Worm (Caenorhabditis elegans): ENCODE results near the gene srx-34.

DNA sequence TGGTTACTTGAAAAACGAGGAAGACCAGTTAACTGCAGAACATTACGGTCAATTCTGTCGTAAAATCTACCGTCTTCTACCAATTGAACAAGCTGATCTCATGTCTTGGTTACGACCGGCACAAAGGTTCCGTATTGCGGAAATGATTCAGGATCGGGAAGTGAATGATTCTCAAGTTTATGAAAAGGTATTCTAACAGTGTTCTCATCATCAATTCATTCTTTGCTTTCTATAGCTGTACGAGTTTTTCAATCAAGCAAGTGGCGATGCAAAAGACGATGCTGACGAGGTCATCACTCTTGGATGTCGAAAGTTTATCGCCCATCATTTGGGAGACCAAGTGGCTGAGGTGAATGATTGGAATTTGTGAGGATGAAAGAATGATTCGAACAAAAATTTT lies 32.7 kb downstream of the srx-34 start:
- TF ChIP-seq gei-8 (GFP tag; optimal IDR thresholded peaks at IDR 0.05) = no peak
- no peak for TF ChIP-seq egl-27 (tag; optimal IDR thresholded peaks at IDR 0.05)
- TF ChIP-seq pqm-1 (tag; optimal IDR thresholded peaks at IDR 0.05) = no peak
- no peak for TF ChIP-seq snpc-4 (tag; optimal IDR thresholded peaks at IDR 0.05)
- TF ChIP-seq lsy-2 (tag; optimal IDR thresholded peaks at IDR 0.05) = no peak
- no peak for TF ChIP-seq fos-1 (tag; optimal IDR thresholded peaks at IDR 0.05)
- no peak for TF ChIP-seq lin-13 (GFP tag; optimal IDR thresholded peaks at IDR 0.05)
- no peak for TF ChIP-seq nhr-77 (tag; optimal IDR thresholded peaks at IDR 0.05)

All from whole organism, L4 larva.